Worm (Caenorhabditis elegans) whole organism, early embryonic: ENCODE data around the gene col-72.

Experiments used
- B0310.2 ChIP-seq: sonication (generic microtip); optimal IDR thresholded peaks from 2 replicates; lab custom pipeline; 2016; ENCODE audit warnings: mild to moderate bottlenecking, missing genetic modification characterization, missing compliant biosample characterization
- F13C5.2 ChIP-seq: sonication (generic microtip); optimal IDR thresholded peaks from 2 replicates; lab custom pipeline; 2017; ENCODE audit warnings: mild to moderate bottlenecking, missing genetic modification characterization, inconsistent platforms, missing compliant biosample characterization

ce11 chrII:3547282-3547681 is 23.3 kb upstream of the col-72 start:
- TF ChIP-seq F13C5.2 (tag; lab: Kevin White, UChicago), result no peak
- no peak for TF ChIP-seq B0310.2
